Worm (Caenorhabditis elegans): ENCODE measurements around the gene T07D1.3.

T07D1.3 gene

ce11 chrX:2433805-2434204 lies 9.4 kb downstream of the T07D1.3 start:
- TF ChIP-seq eyg-1 (tag; optimal IDR thresholded peaks at IDR 0.05) (no peak), ceh-2 (tag; optimal IDR thresholded peaks at IDR 0.05) (no peak)

ce11 chrX:2432459-2432858 lies 10.7 kb downstream of the T07D1.3 start:
- TF ChIP-seq elt-2 (tag; optimal IDR thresholded peaks at IDR 0.05) = peak; percentile 59
- TF ChIP-seq hlh-6 (tag; optimal IDR thresholded peaks at IDR 0.05) = no peak
- peak; percentile 69 for TF ChIP-seq rnt-1 (tag; optimal IDR thresholded peaks at IDR 0.05)
- peak; percentile 81 for TF ChIP-seq ceh-34 (tag; optimal IDR thresholded peaks at IDR 0.05)
- TF ChIP-seq unc-55 (GFP tag; optimal IDR thresholded peaks at IDR 0.05) = peak; percentile 15
- TF ChIP-seq ref-2 (tag; optimal IDR thresholded peaks at IDR 0.05) = peak; percentile 39
- no peak for TF ChIP-seq pha-4 (tag; optimal IDR thresholded peaks at IDR 0.05)
- TF ChIP-seq madf-2 (tag; optimal IDR thresholded peaks at IDR 0.05) = peak; percentile 12
- TF ChIP-seq ceh-31 (tag; optimal IDR thresholded peaks at IDR 0.05) = peak; percentile 72
- peak; percentile 49 for TF ChIP-seq dmd-4 (tag; optimal IDR thresholded peaks at IDR 0.05; ENCODE audit: borderline replicate concordance)
- TF ChIP-seq ceh-2 (tag; optimal IDR thresholded peaks at IDR 0.05) = peak; percentile 64
- TF ChIP-seq ets-4 (tag; optimal IDR thresholded peaks at IDR 0.05) = peak; percentile 4
- TF ChIP-seq fkh-10 (GFP tag; optimal IDR thresholded peaks at IDR 0.05) = no peak
- peak; percentile 41 for TF ChIP-seq syd-9 (tag; optimal IDR thresholded peaks at IDR 0.05)
- TF ChIP-seq tbx-2 (tag; optimal IDR thresholded peaks at IDR 0.05) = peak; percentile 73
- peak; percentile 36 for TF ChIP-seq F13H6.1 (tag; optimal IDR thresholded peaks at IDR 0.05)
- TF ChIP-seq sdc-2 (tag; optimal IDR thresholded peaks at IDR 0.05) = peak; percentile 63
- peak; percentile 43 for TF ChIP-seq pros-1 (tag; optimal IDR thresholded peaks at IDR 0.05)
- peak; percentile 75 for TF ChIP-seq nfya-1 (tag; optimal IDR thresholded peaks at IDR 0.05)
- no peak for TF ChIP-seq odd-2 (tag; optimal IDR thresholded peaks at IDR 0.05)
- no peak for TF ChIP-seq ceh-30 (tag; optimal IDR thresholded peaks at IDR 0.05)
- TF ChIP-seq ceh-18 (tag; optimal IDR thresholded peaks at IDR 0.05) = peak; percentile 44
- no peak for TF ChIP-seq pha-2 (tag; optimal IDR thresholded peaks at IDR 0.05)
- TF ChIP-seq hlh-13 (GFP tag; optimal IDR thresholded peaks at IDR 0.05) = no peak
- peak; percentile 51 for TF ChIP-seq hlh-8 (tag; optimal IDR thresholded peaks at IDR 0.05)
- peak; percentile 20 for TF ChIP-seq eyg-1 (tag; optimal IDR thresholded peaks at IDR 0.05)
- TF ChIP-seq hlh-30 (tag; optimal IDR thresholded peaks at IDR 0.05; ENCODE audit: insufficient read depth) = peak; percentile 53

ce11 chrX:2430317-2430716 lies 12.9 kb downstream of the T07D1.3 start:
- no peak for TF ChIP-seq ztf-16 (tag; optimal IDR thresholded peaks at IDR 0.05)
- TF ChIP-seq K09A11.1 (tag; optimal IDR thresholded peaks at IDR 0.05; ENCODE audit: insufficient read depth) = no peak
- TF ChIP-seq pha-2 (tag; optimal IDR thresholded peaks at IDR 0.05) = no peak
- TF ChIP-seq ceh-18 (tag; optimal IDR thresholded peaks at IDR 0.05) = no peak
- TF ChIP-seq syd-9 (tag; optimal IDR thresholded peaks at IDR 0.05) = no peak
- no peak for TF ChIP-seq F13H6.1 (tag; optimal IDR thresholded peaks at IDR 0.05)
- TF ChIP-seq sox-2 (GFP tag; IDR thresholded peaks at IDR 0.05) = no peak
- TF ChIP-seq mec-3 (tag; optimal IDR thresholded peaks at IDR 0.05; ENCODE audit: borderline replicate concordance) = no peak
- TF ChIP-seq ahr-1 (tag; optimal IDR thresholded peaks at IDR 0.05) = no peak
- TF ChIP-seq tbx-7 (tag; optimal IDR thresholded peaks at IDR 0.05) = no peak
- no peak for TF ChIP-seq nhr-11 (tag; optimal IDR thresholded peaks at IDR 0.05)
- no peak for TF ChIP-seq pax-1 (tag; optimal IDR thresholded peaks at IDR 0.05)
- no peak for TF ChIP-seq fax-1 (tag; optimal IDR thresholded peaks at IDR 0.05)
- no peak for TF ChIP-seq ceh-30 (tag; optimal IDR thresholded peaks at IDR 0.05)
- no peak for TF ChIP-seq fkh-6 (tag; optimal IDR thresholded peaks at IDR 0.05)
- TF ChIP-seq ceh-48 (tag; optimal IDR thresholded peaks at IDR 0.05) = no peak
- no peak for TF ChIP-seq hlh-8 (tag; optimal IDR thresholded peaks at IDR 0.05)
- no peak for TF ChIP-seq pqm-1 (tag; optimal IDR thresholded peaks at IDR 0.05)
- TF ChIP-seq eyg-1 (tag; optimal IDR thresholded peaks at IDR 0.05) = no peak

Data from whole organism, late embryonic.